Worm (Caenorhabditis elegans): ENCODE data around the gene F56C3.7.

F56C3.7 gene

DNA sequence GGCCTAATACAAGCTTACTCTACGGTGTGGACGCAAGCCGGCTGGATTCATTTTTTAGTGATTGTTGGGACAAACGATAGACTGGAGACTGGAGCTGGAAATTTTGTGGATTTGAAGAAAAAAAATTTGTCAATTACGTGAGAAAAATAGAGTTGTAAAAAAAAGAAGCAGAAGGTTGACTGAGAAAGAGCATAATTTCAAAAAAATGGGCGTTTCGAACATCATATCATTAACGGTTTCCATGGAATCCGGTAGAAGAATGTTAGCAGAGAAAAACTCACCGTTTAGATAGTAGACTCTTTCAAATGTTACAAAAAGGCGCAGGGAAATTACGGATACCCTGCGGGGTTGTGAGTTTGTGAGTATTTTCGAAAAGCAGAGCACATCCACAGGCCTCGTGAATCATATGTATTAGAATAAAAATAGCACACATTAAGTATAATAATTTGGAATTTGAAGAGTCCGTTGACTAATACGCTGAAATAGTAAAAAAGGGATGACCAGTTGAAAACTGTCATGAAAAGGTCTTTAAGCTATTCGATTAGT is at the start of gene F56C3.7:
F56C3.7 (minus strand) TSS at position 51 of the 546 bp plus-strand sequence.
- TF ChIP-seq unc-120 (tag; optimal IDR thresholded peaks at IDR 0.05; ENCODE audit: poor library complexity, severe bottlenecking), result no peak
- TF ChIP-seq nhr-2 (tag; optimal IDR thresholded peaks at IDR 0.05), result no peak
- no peak for TF ChIP-seq mep-1 (tag; optimal IDR thresholded peaks at IDR 0.05)
- TF ChIP-seq nhr-237 (tag; optimal IDR thresholded peaks at IDR 0.05), result no peak

DNA sequence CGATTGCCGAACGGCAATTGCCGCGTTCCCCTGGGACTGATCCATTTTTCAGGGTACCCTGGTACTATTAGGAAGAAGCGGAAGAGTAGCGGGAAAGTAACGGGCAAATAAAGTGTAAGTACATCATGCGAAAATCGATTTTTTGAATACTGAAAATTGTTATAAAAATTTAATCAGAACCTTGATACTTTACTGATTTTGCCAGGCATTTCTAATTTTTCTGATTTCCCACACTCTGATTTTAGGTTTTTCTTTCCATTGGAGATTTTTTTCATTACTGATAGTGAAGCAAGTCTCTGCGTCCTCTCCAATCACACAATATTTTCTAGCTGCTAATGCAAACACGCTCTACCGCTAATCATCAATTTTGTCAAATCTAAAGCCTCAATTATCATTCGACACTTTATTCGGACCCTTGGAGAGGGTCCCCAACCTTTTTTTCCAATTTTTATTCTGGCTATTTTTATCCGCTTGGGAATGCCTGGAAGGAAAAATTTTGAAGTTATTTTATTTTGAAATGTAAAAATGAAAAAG is 48.6 kb upstream of the F56C3.7 start, which contains the start of gene F19G12.9:
F19G12.9 (plus strand) TSS at position 51 of the 534 bp plus-strand sequence.
- TF ChIP-seq lin-13 (tag; optimal IDR thresholded peaks at IDR 0.05) (no peak), lsy-2 (tag; optimal IDR thresholded peaks at IDR 0.05) (no peak), pha-4 (tag; optimal IDR thresholded peaks at IDR 0.05) (no peak), mab-5 (tag; optimal IDR thresholded peaks at IDR 0.05) (no peak), ceh-43 (GFP tag; optimal IDR thresholded peaks at IDR 0.05) (no peak), ztf-11 (tag; optimal IDR thresholded peaks at IDR 0.05) (no peak), ham-2 (GFP tag; optimal IDR thresholded peaks at IDR 0.05) (no peak), nhr-12 (tag; optimal IDR thresholded peaks at IDR 0.05) (no peak), blmp-1 (tag; optimal IDR thresholded peaks at IDR 0.05) (no peak), elt-3 (tag; optimal IDR thresholded peaks at IDR 0.05) (no peak), sem-2 (GFP tag; optimal IDR thresholded peaks at IDR 0.05) (no peak), lin-32 (GFP tag; optimal IDR thresholded peaks at IDR 0.05) (no peak), unc-62 (GFP tag; optimal IDR thresholded peaks at IDR 0.05) (no peak), mls-2 (tag; optimal IDR thresholded peaks at IDR 0.05) (no peak), unc-39 (tag; optimal IDR thresholded peaks at IDR 0.05) (no peak)

DNA sequence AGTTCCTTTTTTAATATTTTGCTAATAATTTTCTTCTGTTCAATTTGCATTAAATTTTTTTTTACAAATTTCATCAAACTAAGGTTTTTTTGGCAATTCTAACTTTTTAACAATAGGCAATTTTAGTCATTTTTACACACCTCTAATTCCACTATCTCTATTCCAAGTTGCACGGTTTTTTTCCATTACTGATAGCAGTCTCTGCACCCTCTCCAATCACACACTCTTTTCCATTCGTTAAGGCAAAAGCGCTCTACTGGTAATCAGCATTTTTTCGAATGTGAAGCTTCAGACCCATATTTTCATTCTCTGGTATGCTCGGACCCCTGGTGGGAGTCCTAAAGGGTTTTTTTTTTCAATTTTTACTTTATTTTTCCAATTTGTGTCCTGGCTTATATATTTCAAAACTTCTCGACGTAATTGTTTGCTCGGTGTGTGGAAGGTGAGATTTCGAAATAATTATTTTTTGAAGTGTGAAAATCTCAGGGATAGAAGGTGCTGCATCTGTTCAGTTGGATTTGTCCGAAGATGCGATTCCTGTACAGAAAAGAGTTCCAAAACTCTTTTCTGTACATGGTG is 46.3 kb upstream of the F56C3.7 start, which contains the start of the genes F19G12.4 and F19G12.8:
F19G12.4 (plus strand) TSS at position 529 of the 579 bp plus-strand sequence.
F19G12.8 (plus strand) TSS at position 545 of the 579 bp plus-strand sequence.
- no peak for TF ChIP-seq lsy-2 (tag; optimal IDR thresholded peaks at IDR 0.05)
- no peak for TF ChIP-seq cnd-1 (tag; optimal IDR thresholded peaks at IDR 0.05)
- no peak for TF ChIP-seq zip-8 (tag; optimal IDR thresholded peaks at IDR 0.05)
- no peak for TF ChIP-seq nhr-2 (tag; optimal IDR thresholded peaks at IDR 0.05)

- TF ChIP-seq ces-1 (GFP tag; optimal IDR thresholded peaks at IDR 0.05) (no peak), nhr-237 (tag; optimal IDR thresholded peaks at IDR 0.05) (no peak), pha-4 (tag; optimal IDR thresholded peaks at IDR 0.05) (no peak), cnd-1 (tag; optimal IDR thresholded peaks at IDR 0.05) (no peak), elt-3 (tag; optimal IDR thresholded peaks at IDR 0.05) (no peak), lsy-2 (tag; optimal IDR thresholded peaks at IDR 0.05) (no peak), ham-2 (GFP tag; optimal IDR thresholded peaks at IDR 0.05) (no peak)
Observed at ce11 chrX:1412844-1413243, 42.3 kb upstream of the F56C3.7 start, which contains the start of gene srh-19. srh-19 (plus strand) TSS chrX:1413144.

DNA sequence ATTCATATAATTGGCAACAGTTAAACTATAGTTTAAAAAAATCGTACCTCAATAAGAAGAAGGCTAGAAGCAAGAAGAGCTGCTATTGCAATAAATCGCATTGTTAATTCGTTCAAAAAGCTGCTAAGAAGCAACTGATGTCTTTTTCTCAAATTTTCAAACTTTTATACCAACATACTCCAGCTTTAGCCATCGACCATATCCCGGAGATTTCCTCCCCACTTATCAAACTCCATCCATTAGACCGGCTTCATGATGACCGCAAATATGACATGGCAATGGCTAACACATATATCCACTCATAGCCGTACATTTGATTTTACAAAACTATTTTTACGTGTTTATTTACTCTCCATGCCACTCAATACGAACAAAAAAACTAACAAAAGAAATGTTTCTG is 40.0 kb upstream of the F56C3.7 start, which contains the start of gene abu-2:
abu-2 (minus strand) TSS at position 101 of the 400 bp plus-strand sequence.
- no peak for TF ChIP-seq ceh-43 (GFP tag; optimal IDR thresholded peaks at IDR 0.05)
- TF ChIP-seq nhr-2 (tag; optimal IDR thresholded peaks at IDR 0.05), result no peak
- TF ChIP-seq ceh-39 (tag; optimal IDR thresholded peaks at IDR 0.05), result no peak
- TF ChIP-seq lin-13 (tag; optimal IDR thresholded peaks at IDR 0.05), result no peak
- TF ChIP-seq snpc-4 (tag; optimal IDR thresholded peaks at IDR 0.05), result no peak
- no peak for TF ChIP-seq unc-39 (tag; optimal IDR thresholded peaks at IDR 0.05)
- TF ChIP-seq M03D4.4 (tag; optimal IDR thresholded peaks at IDR 0.05), result no peak
- no peak for TF ChIP-seq flh-1 (GFP tag; optimal IDR thresholded peaks at IDR 0.05)
- TF ChIP-seq cnd-1 (tag; optimal IDR thresholded peaks at IDR 0.05), result no peak
- TF ChIP-seq zip-8 (tag; optimal IDR thresholded peaks at IDR 0.05), result no peak
- TF ChIP-seq tbx-8 (GFP tag; optimal IDR thresholded peaks at IDR 0.05), result no peak
- no peak for TF ChIP-seq blmp-1 (tag; optimal IDR thresholded peaks at IDR 0.05)
- TF ChIP-seq lin-32 (GFP tag; optimal IDR thresholded peaks at IDR 0.05), result no peak
- TF ChIP-seq lsy-2 (tag; optimal IDR thresholded peaks at IDR 0.05), result no peak
- no peak for TF ChIP-seq mab-5 (tag; optimal IDR thresholded peaks at IDR 0.05)
- no peak for TF ChIP-seq unc-62 (GFP tag; optimal IDR thresholded peaks at IDR 0.05)
- no peak for TF ChIP-seq elt-1 (tag; optimal IDR thresholded peaks at IDR 0.05; ENCODE audit: borderline replicate concordance, insufficient read depth)
- no peak for TF ChIP-seq ceh-83 (GFP tag; optimal IDR thresholded peaks at IDR 0.05)
